Fruit fly (Drosophila melanogaster) whole organism, embryonic: ENCODE results near the gene Prtl99C.

Source experiments
- Ada2b ChIP-seq: fragments of 200-800 bp; sonication (Bioruptor generic); IDR thresholded peaks from 2 replicates; pipeline ENCODE4 v1.3.6; 2022; ENCODE audit warnings: missing biosample characterization, missing genetic modification characterization
- Antp ChIP-seq: fragments of 200-800 bp; sonication (Bioruptor generic); optimal IDR thresholded peaks from 3 replicates; lab custom pipeline; 2016; ENCODE audit warnings: missing biosample characterization, missing genetic modification characterization
- Atf-2 ChIP-seq: fragments of 200-800 bp; sonication (Bioruptor generic); optimal IDR thresholded peaks from 2 replicates; lab custom pipeline; 2016; ENCODE audit warnings: missing biosample characterization, missing genetic modification characterization
- BEAF-32 ChIP-seq: fragments of 200-800 bp; sonication (Bioruptor generic); optimal IDR thresholded peaks from 3 replicates; lab custom pipeline; 2017; ENCODE audit warnings: missing biosample characterization, missing genetic modification characterization, mild to moderate bottlenecking, moderate library complexity, missing genetic modification reagents
- CG10267 ChIP-seq: fragments of 200-800 bp; sonication (Bioruptor generic); optimal IDR thresholded peaks from 2 replicates; lab custom pipeline; 2018; ENCODE audit warnings: missing biosample characterization, mild to moderate bottlenecking, missing genetic modification characterization, moderate library complexity
- CG10321 ChIP-seq: fragments of 200-800 bp; sonication (Bioruptor generic); IDR thresholded peaks from 2 replicates; pipeline ENCODE4 v1.3.6; 2022; ENCODE audit warnings: missing biosample characterization, missing genetic modification characterization
- CG11398 ChIP-seq: fragments of 200-800 bp; sonication (Bioruptor generic); optimal IDR thresholded peaks from 2 replicates; lab custom pipeline; 2016; ENCODE audit warnings: missing biosample characterization, missing genetic modification characterization
- CG11695 ChIP-seq: fragments of 200-800 bp; sonication (Bioruptor generic); IDR thresholded peaks from 3 replicates; pipeline ENCODE4 v1.3.6; 2022; ENCODE audit warnings: missing biosample characterization, missing genetic modification characterization
- CG12104 ChIP-seq: fragments of 200-800 bp; sonication (Bioruptor generic); optimal IDR thresholded peaks from 3 replicates; lab custom pipeline; 2016; ENCODE audit warnings: missing biosample characterization, missing genetic modification characterization
- CG12769 ChIP-seq: fragments of 200-800 bp; sonication (Bioruptor generic); optimal IDR thresholded peaks from 2 replicates; lab custom pipeline; 2019; ENCODE audit warnings: missing biosample characterization, mild to moderate bottlenecking, missing genetic modification characterization, moderate library complexity
- CG13123 ChIP-seq: fragments of 200-800 bp; sonication (Bioruptor generic); optimal IDR thresholded peaks from 2 replicates; lab custom pipeline; 2016; ENCODE audit warnings: missing biosample characterization, missing genetic modification characterization
- CG15514 ChIP-seq: fragments of 200-800 bp; sonication (Bioruptor generic); optimal IDR thresholded peaks from 3 replicates; lab custom pipeline; 2017; ENCODE audit warnings: missing biosample characterization, missing genetic modification characterization, mild to moderate bottlenecking, moderate library complexity, missing genetic modification reagents
- CG17802 ChIP-seq: fragments of 200-800 bp; sonication (Bioruptor generic); optimal IDR thresholded peaks from 2 replicates; lab custom pipeline; 2018; ENCODE audit warnings: missing biosample characterization, mild to moderate bottlenecking, missing genetic modification characterization, moderate library complexity
- CG18764 ChIP-seq: fragments of 200-800 bp; sonication (Bioruptor generic); optimal IDR thresholded peaks from 3 replicates; lab custom pipeline; 2016; ENCODE audit warnings: missing biosample characterization, missing genetic modification characterization
- CG34422 ChIP-seq: fragments of 200-800 bp; sonication (Bioruptor generic); IDR thresholded peaks from 3 replicates; pipeline ENCODE4 v1.3.6; 2022; ENCODE audit warnings: missing biosample characterization, missing genetic modification characterization
- CG3847 ChIP-seq: fragments of 200-800 bp; sonication (Bioruptor generic); IDR thresholded peaks from 2 replicates; pipeline ENCODE4 v1.3.6; 2022; ENCODE audit warnings: missing biosample characterization, missing genetic modification characterization
- CG4707 ChIP-seq: fragments of 200-800 bp; sonication (Bioruptor generic); optimal IDR thresholded peaks from 2 replicates; lab custom pipeline; 2018; ENCODE audit warnings: missing biosample characterization, mild to moderate bottlenecking, missing genetic modification characterization, moderate library complexity
- CG4854 ChIP-seq: fragments of 200-800 bp; sonication (Bioruptor generic); optimal IDR thresholded peaks from 2 replicates; lab custom pipeline; 2016; ENCODE audit warnings: missing biosample characterization, missing genetic modification characterization, inconsistent platforms
- CG9609 ChIP-seq: fragments of 200-800 bp; sonication (Bioruptor generic); optimal IDR thresholded peaks from 3 replicates; lab custom pipeline; 2016; ENCODE audit warnings: missing biosample characterization, missing genetic modification characterization
- CG9797 ChIP-seq: fragments of 200-800 bp; sonication (Bioruptor generic); optimal IDR thresholded peaks from 3 replicates; lab custom pipeline; 2018; ENCODE audit warnings: missing biosample characterization, mild to moderate bottlenecking, missing genetic modification characterization
- CrebB ChIP-seq: fragments of 200-800 bp; sonication (Bioruptor generic); optimal IDR thresholded peaks from 3 replicates; lab custom pipeline; 2018; ENCODE audit warnings: missing biosample characterization, mild to moderate bottlenecking, missing genetic modification characterization
- Dref ChIP-seq: fragments of 200-800 bp; sonication (Bioruptor generic); IDR thresholded peaks from 2 replicates; pipeline ENCODE4 v1.3.6; 2022; ENCODE audit warnings: missing biosample characterization, missing genetic modification characterization
- ERR ChIP-seq: fragments of 200-800 bp; sonication (Bioruptor generic); optimal IDR thresholded peaks from 2 replicates; lab custom pipeline; 2016; ENCODE audit warnings: missing biosample characterization, missing genetic modification characterization
- Fer1 ChIP-seq: fragments of 200-800 bp; sonication (Bioruptor generic); optimal IDR thresholded peaks from 2 replicates; lab custom pipeline; 2017; ENCODE audit warnings: missing biosample characterization, mild to moderate bottlenecking, missing genetic modification characterization
- H15 ChIP-seq: fragments of 200-800 bp; sonication (Bioruptor generic); IDR thresholded peaks from 3 replicates; pipeline ENCODE4 v1.3.6; 2022; ENCODE audit warnings: missing biosample characterization, missing genetic modification characterization
- HHEX ChIP-seq: fragments of 200-800 bp; sonication (Bioruptor generic); optimal IDR thresholded peaks from 3 replicates; lab custom pipeline; 2017; ENCODE audit warnings: missing biosample characterization, mild to moderate bottlenecking, missing genetic modification characterization, missing genetic modification reagents
- HLH4C ChIP-seq: fragments of 200-800 bp; sonication (Bioruptor generic); IDR thresholded peaks from 3 replicates; pipeline ENCODE4 v1.3.6; 2022; ENCODE audit warnings: missing biosample characterization, missing genetic modification characterization; ENCODE audit not compliant: partially characterized antibody
- HLHmδ ChIP-seq: fragments of 200-800 bp; sonication (Bioruptor generic); optimal IDR thresholded peaks from 2 replicates; lab custom pipeline; 2018; ENCODE audit warnings: missing biosample characterization, mild to moderate bottlenecking, missing genetic modification characterization, moderate library complexity
- Lhr ChIP-seq: fragments of 200-800 bp; sonication (Bioruptor generic); optimal IDR thresholded peaks from 3 replicates; lab custom pipeline; 2017; ENCODE audit warnings: mild to moderate bottlenecking, missing biosample characterization, missing genetic modification reagents, missing genetic modification characterization
- Meics ChIP-seq: fragments of 200-800 bp; sonication (Bioruptor generic); optimal IDR thresholded peaks from 2 replicates; lab custom pipeline; 2017; ENCODE audit warnings: missing biosample characterization, mild to moderate bottlenecking, missing genetic modification characterization
- PHDP ChIP-seq: fragments of 200-800 bp; sonication (Bioruptor generic); optimal IDR thresholded peaks from 3 replicates; lab custom pipeline; 2018; ENCODE audit warnings: missing biosample characterization, mild to moderate bottlenecking, missing genetic modification characterization, moderate library complexity
- Spps ChIP-seq: fragments of 200-800 bp; sonication (Bioruptor generic); optimal IDR thresholded peaks from 2 replicates; lab custom pipeline; 2018; ENCODE audit warnings: missing biosample characterization, mild to moderate bottlenecking, missing genetic modification characterization
- Vsx1 ChIP-seq: fragments of 200-800 bp; sonication (Bioruptor generic); optimal IDR thresholded peaks from 2 replicates; lab custom pipeline; 2017; ENCODE audit warnings: missing biosample characterization, mild to moderate bottlenecking, missing genetic modification characterization, missing genetic modification reagents
- bowl ChIP-seq: fragments of 200-800 bp; sonication (Bioruptor generic); IDR thresholded peaks from 2 replicates; pipeline ENCODE4 v1.3.6; 2022; ENCODE audit warnings: missing biosample characterization, missing genetic modification characterization
- bsh ChIP-seq, 2 experiments: fragments of 200-800 bp; sonication (Bioruptor generic); optimal IDR thresholded peaks; 2 replicates each; lab custom pipeline; 2017 to 2018; ENCODE audit warnings: mild to moderate bottlenecking in 2 of 2, missing biosample characterization in 2 of 2, missing genetic modification characterization in 2 of 2, moderate library complexity in 1 of 2
- ci ChIP-seq: fragments of 200-800 bp; sonication (Bioruptor generic); IDR thresholded peaks from 3 replicates; pipeline ENCODE4 v1.3.6; 2022; ENCODE audit warnings: missing biosample characterization, missing genetic modification characterization
- dati ChIP-seq: fragments of 200-800 bp; sonication (Bioruptor generic); IDR thresholded peaks from 2 replicates; pipeline ENCODE4 v1.3.6; 2022; ENCODE audit warnings: missing biosample characterization, missing genetic modification characterization
- dmrt11E ChIP-seq: fragments of 200-800 bp; sonication (Bioruptor generic); optimal IDR thresholded peaks from 3 replicates; lab custom pipeline; 2018; ENCODE audit warnings: missing biosample characterization, mild to moderate bottlenecking, missing genetic modification characterization, moderate library complexity
- exex ChIP-seq: fragments of 200-800 bp; sonication (Bioruptor generic); optimal IDR thresholded peaks from 4 replicates; lab custom pipeline; 2018; ENCODE audit warnings: missing biosample characterization, mild to moderate bottlenecking, missing genetic modification characterization, moderate library complexity
- fru ChIP-seq: fragments of >200 bp; optimal IDR thresholded peaks from 2 replicates; lab custom pipeline; 2017
- insv ChIP-seq, 2 experiments: fragments of 200-800 bp; sonication (Bioruptor generic); optimal IDR thresholded peaks; 3 replicates each; lab custom pipeline; 2016 to 2018; ENCODE audit warnings: missing biosample characterization in 2 of 2, missing genetic modification characterization in 2 of 2
- klu ChIP-seq: fragments of 200-800 bp; sonication (Bioruptor generic); IDR thresholded peaks from 2 replicates; pipeline ENCODE4 v1.3.6; 2022; ENCODE audit warnings: missing biosample characterization, missing genetic modification characterization
- lmd ChIP-seq: fragments of 200-800 bp; sonication (Bioruptor generic); IDR thresholded peaks from 2 replicates; pipeline ENCODE4 v1.3.6; 2022; ENCODE audit warnings: missing biosample characterization, missing genetic modification characterization
- org-1 ChIP-seq: fragments of 200-800 bp; sonication (Bioruptor generic); optimal IDR thresholded peaks from 2 replicates; lab custom pipeline; 2017; ENCODE audit warnings: missing biosample characterization, missing genetic modification characterization
- pan ChIP-seq, 4 experiments: fragments of >200 bp in 3 of 4; fragments of 200-800 bp in 1 of 4; sonication (Bioruptor generic) in 1 of 4; optimal IDR thresholded peaks in 3 of 4; IDR thresholded peaks in 1 of 4; 2 replicates each; pipeline versions ENCODE4 v1.3.6 to Lab custom; 2017 to 2022; ENCODE audit warnings: missing biosample characterization in 2 of 4, missing genetic modification characterization in 2 of 4, mixed read lengths in 1 of 4
- pita ChIP-seq: fragments of 200-800 bp; sonication (Bioruptor generic); optimal IDR thresholded peaks from 2 replicates; lab custom pipeline; 2017; ENCODE audit warnings: missing biosample characterization, mild to moderate bottlenecking, missing genetic modification characterization
- pzg ChIP-seq: fragments of 200-800 bp; sonication (Bioruptor generic); optimal IDR thresholded peaks from 3 replicates; lab custom pipeline; 2018; ENCODE audit warnings: missing biosample characterization, mild to moderate bottlenecking, missing genetic modification characterization, moderate library complexity
- sim ChIP-seq: fragments of 200-800 bp; sonication (Bioruptor generic); IDR thresholded peaks from 2 replicates; pipeline ENCODE4 v1.3.6; 2022; ENCODE audit warnings: missing biosample characterization, missing genetic modification characterization
- sna ChIP-seq: fragments of 200-800 bp; sonication (Bioruptor generic); IDR thresholded peaks from 2 replicates; pipeline ENCODE4 v1.3.6; 2022; ENCODE audit warnings: missing biosample characterization, missing genetic modification characterization; ENCODE audit not compliant: partially characterized antibody
- stc ChIP-seq: fragments of 200-800 bp; sonication (Bioruptor generic); IDR thresholded peaks from 2 replicates; pipeline ENCODE4 v1.3.6; 2022; ENCODE audit warnings: missing biosample characterization, missing genetic modification characterization
- tna ChIP-seq: fragments of 200-800 bp; sonication (Bioruptor generic); IDR thresholded peaks from 2 replicates; pipeline ENCODE4 v1.3.6; 2022; ENCODE audit warnings: missing biosample characterization, missing genetic modification characterization; ENCODE audit not compliant: partially characterized antibody

Prtl99C gene

dm6 chr3R:29830925-29831324 lies 4.8 kb upstream of the Prtl99C start (continued):
- TF ChIP-seq bsh (GFP tag; optimal IDR thresholded peaks at IDR 0.05; lab: Kevin White, UChicago) = no peak
- TF ChIP-seq pzg = no peak
- no peak for TF ChIP-seq PHDP (tag; lab: Kevin White, UChicago)
- peak; percentile 54 for TF ChIP-seq HLHmδ
- TF ChIP-seq CG34422 = no peak
- TF ChIP-seq Dref (GFP tag; lab: Robert Waterston, UW) = no peak
- TF ChIP-seq Vsx1 (GFP tag; lab: Kevin White, UChicago) = no peak
- TF ChIP-seq CG17802 (tag; lab: Kevin White, UChicago) = no peak
- TF ChIP-seq dmrt11E = peak; percentile 18
- TF ChIP-seq CG4854 = no peak
- peak; percentile 43 for TF ChIP-seq HHEX (GFP tag; lab: Kevin White, UChicago)
- TF ChIP-seq tna (GFP tag; lab: Robert Waterston, UW) = no peak
- no peak for TF ChIP-seq Antp
- no peak for TF ChIP-seq sna (GFP tag; lab: Robert Waterston, UW)
- no peak for TF ChIP-seq pita (GFP tag; lab: Kevin White, UChicago)
- no peak for TF ChIP-seq HLH4C
- TF ChIP-seq H15 = no peak
- peak; percentile 3 for TF ChIP-seq CG18764
- TF ChIP-seq Atf-2 = no peak
- TF ChIP-seq CG11695 (GFP tag; lab: Robert Waterston, UW) = no peak
- no peak for TF ChIP-seq CG15514 (GFP tag; lab: Kevin White, UChicago)
- no peak for TF ChIP-seq exex (tag; lab: Kevin White, UChicago)
- TF ChIP-seq klu (GFP tag; lab: Robert Waterston, UW) = no peak
- no peak for TF ChIP-seq insv (GFP tag; optimal IDR thresholded peaks at IDR 0.05; lab: Kevin White, UChicago)
- TF ChIP-seq Lhr (GFP tag; lab: Kevin White, UChicago) = no peak
- TF ChIP-seq CG12769 = no peak
- TF ChIP-seq Spps = peak; percentile 63
- TF ChIP-seq Ada2b (GFP tag; lab: Robert Waterston, UW) = no peak
- TF ChIP-seq BEAF-32 (GFP tag; lab: Kevin White, UChicago) = no peak
- no peak for TF ChIP-seq ci (GFP tag; lab: Robert Waterston, UW)
- no peak for TF ChIP-seq CG13123 (GFP tag; lab: Kevin White, UChicago)
- no peak for TF ChIP-seq dati (GFP tag; lab: Robert Waterston, UW)
- no peak for TF ChIP-seq ERR
- peak; percentile 40 for TF ChIP-seq CG12104 (GFP tag; lab: Kevin White, UChicago)
- peak; percentile 48 for TF ChIP-seq CG10267 (tag; lab: Kevin White, UChicago)
- no peak for TF ChIP-seq bowl (GFP tag; lab: Robert Waterston, UW)
- TF ChIP-seq pan (optimal IDR thresholded peaks at IDR 0.05; lab: Kevin White, UChicago) = no peak
- TF ChIP-seq pan (GFP tag; optimal IDR thresholded peaks at IDR 0.05 in 1 of 2, IDR thresholded peaks at IDR 0.05 in 1 of 2) = no peak
- TF ChIP-seq CrebB (tag; lab: Kevin White, UChicago) = no peak
- no peak for TF ChIP-seq lmd
- TF ChIP-seq sim (GFP tag; lab: Robert Waterston, UW) = no peak
- no peak for TF ChIP-seq CG9797 (GFP tag; lab: Kevin White, UChicago)
- no peak for TF ChIP-seq CG4707 (GFP tag; lab: Kevin White, UChicago)
- TF ChIP-seq CG3847 (GFP tag; lab: Robert Waterston, UW) = no peak
- TF ChIP-seq org-1 = no peak
- TF ChIP-seq Meics (GFP tag; lab: Kevin White, UChicago) = peak; percentile 19
- TF ChIP-seq CG10321 (GFP tag; lab: Robert Waterston, UW) = no peak
- TF ChIP-seq Fer1 (GFP tag; lab: Kevin White, UChicago) = no peak
- no peak for TF ChIP-seq stc
- no peak for TF ChIP-seq CG11398 (GFP tag; lab: Kevin White, UChicago)
- no peak for TF ChIP-seq CG9609 (GFP tag; lab: Kevin White, UChicago)
- TF ChIP-seq fru (lab: Kevin White, UChicago) = no peak
